Worm (Caenorhabditis elegans): ENCODE measurements around the gene clec-54.

The clec-54 gene

DNA sequence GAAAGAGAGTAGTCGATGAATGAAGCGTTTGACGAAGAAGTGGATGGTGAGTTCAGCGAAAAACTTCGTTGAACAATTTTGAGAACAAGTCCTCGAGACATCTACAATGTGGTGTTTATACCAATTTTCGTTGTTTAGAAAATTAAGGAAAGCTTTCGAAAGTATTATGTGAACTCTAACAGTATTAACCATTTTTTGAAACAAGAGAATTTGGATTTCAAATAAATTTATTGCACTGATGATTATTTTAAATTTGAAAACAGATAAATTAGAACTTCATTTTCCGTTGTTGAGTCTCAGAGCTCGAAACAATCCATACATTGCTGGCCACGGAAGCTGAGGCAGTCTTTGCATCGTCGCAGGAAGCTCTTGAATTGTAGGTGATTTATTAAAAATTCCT is 45.8 kb downstream of the clec-54 start, which contains the start of gene C53A5.16:
C53A5.16 (minus strand) TSS at position 101 of the 400 bp plus-strand sequence.
- TF ChIP-seq ama-1 (optimal IDR thresholded peaks at IDR 0.05) (peak; percentile 37), dpl-1 (GFP tag; optimal IDR thresholded peaks at IDR 0.05) (no peak)

DNA sequence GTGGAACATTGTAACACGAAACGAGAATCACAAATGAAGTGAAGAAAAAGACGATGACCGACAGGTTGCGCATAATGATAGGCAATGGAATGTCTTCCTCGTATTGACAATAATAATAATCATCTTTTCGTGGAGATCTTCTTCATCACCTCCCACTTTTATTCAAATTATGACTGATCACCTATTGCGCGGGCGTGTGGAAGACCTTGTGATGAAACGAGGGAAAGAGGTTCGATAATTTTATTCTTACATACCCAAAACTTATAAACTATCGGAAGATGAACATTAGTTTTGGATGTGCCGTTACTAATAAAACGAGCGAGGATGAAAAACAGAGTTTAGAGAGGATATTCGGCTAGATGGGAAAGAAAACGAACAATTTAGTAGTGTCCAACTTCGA is 46.4 kb downstream of the clec-54 start, which contains the start of gene C53A5.2:
C53A5.2 (minus strand) TSS at position 101 of the 400 bp plus-strand sequence.
- TF ChIP-seq lsy-2 (tag; optimal IDR thresholded peaks at IDR 0.05) (no peak), efl-1 (optimal IDR thresholded peaks at IDR 0.05) (no peak), efl-1 (GFP tag; optimal IDR thresholded peaks at IDR 0.05 in 1 of 2) (peak in 1 of 2 experiments; percentile 88)

DNA sequence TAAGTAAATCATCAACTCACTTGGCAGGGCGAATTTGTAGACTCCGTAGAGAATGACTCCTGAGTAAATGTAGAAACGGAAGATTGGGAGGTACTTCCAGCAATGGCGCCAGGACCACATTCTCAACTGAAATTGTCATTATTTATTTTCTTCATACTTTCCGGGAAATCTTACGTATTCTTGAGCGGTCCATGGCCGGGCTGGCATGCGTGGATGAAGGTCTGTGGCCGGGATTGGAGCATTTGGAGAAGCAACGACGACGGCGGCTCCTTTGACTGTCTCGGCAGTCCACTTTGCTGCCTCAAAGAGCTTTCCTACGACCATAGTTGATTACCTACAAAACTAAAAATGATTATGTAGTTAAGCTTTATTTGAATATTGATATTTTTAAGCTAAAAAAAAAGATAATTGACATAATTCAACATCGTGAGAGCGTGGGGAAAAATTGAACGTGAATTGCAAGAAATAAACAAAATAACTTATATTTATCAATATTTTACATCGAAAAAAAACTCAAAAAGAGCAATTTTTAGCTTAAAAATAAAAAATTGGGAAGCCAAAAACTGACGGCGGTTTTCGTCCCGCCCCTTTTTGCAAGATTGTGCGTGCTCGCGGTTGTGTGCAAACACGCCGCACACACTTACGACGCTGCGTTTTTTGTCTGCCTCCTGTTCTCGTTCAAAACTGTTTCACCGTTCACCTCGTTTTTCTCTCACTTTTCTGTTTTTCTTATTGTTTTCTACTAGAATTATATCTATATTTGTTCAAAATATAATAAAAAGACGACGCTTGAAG is 47.3 kb downstream of the clec-54 start, which contains the start of gene ril-1:
ril-1 (minus strand) TSS at position 342 of the 795 bp plus-strand sequence.
- TF ChIP-seq ceh-8 (GFP tag; optimal IDR thresholded peaks at IDR 0.05) (no peak), nhr-237 (tag; optimal IDR thresholded peaks at IDR 0.05) (no peak), hlh-17 (GFP tag; optimal IDR thresholded peaks at IDR 0.05; ENCODE audit: borderline replicate concordance) (no peak), fkh-10 (GFP tag; optimal IDR thresholded peaks at IDR 0.05) (no peak), F16B12.6 (tag; optimal IDR thresholded peaks at IDR 0.05) (no peak), unc-98 (GFP tag; IDR thresholded peaks at IDR 0.05) (no peak), lin-39 (tag; optimal IDR thresholded peaks at IDR 0.05) (no peak), nhr-90 (tag; optimal IDR thresholded peaks at IDR 0.05; ENCODE audit: poor library complexity) (peak; percentile 44), egl-13 (tag; optimal IDR thresholded peaks at IDR 0.05) (no peak), tbx-2 (tag; optimal IDR thresholded peaks at IDR 0.05) (peak; percentile 5), lir-3 (tag; optimal IDR thresholded peaks at IDR 0.05; ENCODE audit: poor library complexity) (no peak), alr-1 (tag; optimal IDR thresholded peaks at IDR 0.05; ENCODE audit: borderline replicate concordance) (no peak), C34B4.2 (tag; optimal IDR thresholded peaks at IDR 0.05) (no peak), mep-1 (tag; optimal IDR thresholded peaks at IDR 0.05) (no peak), ztf-11 (tag; optimal IDR thresholded peaks at IDR 0.05) (no peak), nhr-71 (tag; optimal IDR thresholded peaks at IDR 0.05) (peak; percentile 55), sptf-1 (tag; optimal IDR thresholded peaks at IDR 0.05) (no peak), lin-13 (GFP tag; optimal IDR thresholded peaks at IDR 0.05) (no peak), sox-4 (tag; optimal IDR thresholded peaks at IDR 0.05) (no peak), zag-1 (tag; optimal IDR thresholded peaks at IDR 0.05) (no peak), ces-1 (GFP tag; optimal IDR thresholded peaks at IDR 0.05) (no peak), pax-3 (tag; optimal IDR thresholded peaks at IDR 0.05) (no peak), xbp-1 (tag; optimal IDR thresholded peaks at IDR 0.05) (peak; percentile 15), blmp-1 (tag; optimal IDR thresholded peaks at IDR 0.05) (no peak), sup-37 (GFP tag; optimal IDR thresholded peaks at IDR 0.05) (no peak), hlh-4 (tag; optimal IDR thresholded peaks at IDR 0.05) (no peak), nhr-11 (tag; optimal IDR thresholded peaks at IDR 0.05) (no peak), irx-1 (tag; optimal IDR thresholded peaks at IDR 0.05) (no peak), mef-2 (tag; optimal IDR thresholded peaks at IDR 0.05) (no peak), ama-1 (optimal IDR thresholded peaks at IDR 0.05) (no peak), nhr-19 (GFP tag; conservative IDR thresholded peaks at IDR 0.05) (no peak; the same call in 1 of the 2 replicates), snu-23 (GFP tag; optimal IDR thresholded peaks at IDR 0.05) (peak; percentile 50), C16A3.4 (tag; optimal IDR thresholded peaks at IDR 0.05) (peak; percentile 53), aly-2 (tag; optimal IDR thresholded peaks at IDR 0.05) (no peak), nhr-20 (tag; optimal IDR thresholded peaks at IDR 0.05) (peak; percentile 25), unc-86 (tag; optimal IDR thresholded peaks at IDR 0.05) (no peak), nhr-28 (tag; optimal IDR thresholded peaks at IDR 0.05) (no peak), pqm-1 (tag; optimal IDR thresholded peaks at IDR 0.05) (no peak), efl-1 (optimal IDR thresholded peaks at IDR 0.05) (peak; percentile 38 to 41), efl-1 (GFP tag; optimal IDR thresholded peaks at IDR 0.05 in 1 of 2) (peak; percentile 6 to 85), ets-5 (GFP tag; IDR thresholded peaks at IDR 0.05) (no peak), unc-130 (tag; optimal IDR thresholded peaks at IDR 0.05) (peak; percentile 14), rnt-1 (tag; optimal IDR thresholded peaks at IDR 0.05) (peak; percentile 35), isw-1 (GFP tag; IDR thresholded peaks at IDR 0.05) (no peak), nhr-47 (tag; optimal IDR thresholded peaks at IDR 0.05) (peak; percentile 38), unc-30 (tag; optimal IDR thresholded peaks at IDR 0.05) (no peak)
